Worm (Caenorhabditis elegans): ENCODE data around the gene mct-5.

Gene mct-5

ce11 chrII:7104794-7105613 lies 6.6 kb upstream of the mct-5 start, which contains the start of the genes farl-11 and rpl-33 (continued):
- TF ChIP-seq aha-1 (tag; optimal IDR thresholded peaks at IDR 0.05): no peak
- peak; percentile 89 for TF ChIP-seq unc-130 (tag; optimal IDR thresholded peaks at IDR 0.05)
- TF ChIP-seq alr-1 (tag; optimal IDR thresholded peaks at IDR 0.05; ENCODE audit: borderline replicate concordance): no peak
- TF ChIP-seq pqm-1 (tag; optimal IDR thresholded peaks at IDR 0.05): no peak
- peak; percentile 87 for TF ChIP-seq nhr-237 (tag; optimal IDR thresholded peaks at IDR 0.05)
- peak; percentile 84 for TF ChIP-seq blmp-1 (tag; optimal IDR thresholded peaks at IDR 0.05)
- TF ChIP-seq snpc-4 (tag; optimal IDR thresholded peaks at IDR 0.05): peak; percentile 73
- TF ChIP-seq elt-3 (tag; optimal IDR thresholded peaks at IDR 0.05): peak in 4 of 6 experiments; percentile 14 to 84 (median 61)
- peak; percentile 15 for TF ChIP-seq elt-2 (tag; optimal IDR thresholded peaks at IDR 0.05)
- no peak for TF ChIP-seq sptf-1 (tag; optimal IDR thresholded peaks at IDR 0.05)
- TF ChIP-seq lin-39 (tag; optimal IDR thresholded peaks at IDR 0.05): peak; percentile 30
- no peak for TF ChIP-seq fkh-4 (tag; optimal IDR thresholded peaks at IDR 0.05; ENCODE audit: borderline replicate concordance)
- TF ChIP-seq ces-1 (GFP tag; optimal IDR thresholded peaks at IDR 0.05): no peak

- TF ChIP-seq lin-14 (GFP tag; optimal IDR thresholded peaks at IDR 0.05): no peak
- no peak for TF ChIP-seq ztf-4 (tag; optimal IDR thresholded peaks at IDR 0.05)
- TF ChIP-seq ama-1 (optimal IDR thresholded peaks at IDR 0.05): no peak
- no peak for TF ChIP-seq nhr-11 (tag; optimal IDR thresholded peaks at IDR 0.05)
- no peak for TF ChIP-seq egl-27 (tag; optimal IDR thresholded peaks at IDR 0.05)
- TF ChIP-seq ceh-88 (GFP tag; IDR thresholded peaks at IDR 0.05): no peak
- TF ChIP-seq snpc-4 (tag; optimal IDR thresholded peaks at IDR 0.05): no peak
- no peak for TF ChIP-seq C34B4.2 (tag; optimal IDR thresholded peaks at IDR 0.05)
- TF ChIP-seq nhr-20 (tag; optimal IDR thresholded peaks at IDR 0.05): no peak
- no peak for TF ChIP-seq ceh-82 (tag; optimal IDR thresholded peaks at IDR 0.05)
- no peak for TF ChIP-seq egl-13 (tag; optimal IDR thresholded peaks at IDR 0.05)
- no peak for TF ChIP-seq fkh-10 (GFP tag; optimal IDR thresholded peaks at IDR 0.05)
Observed at ce11 chrII:7103111-7103510, 4.7 kb upstream of the mct-5 start.

- TF ChIP-seq dsc-1 (tag; optimal IDR thresholded peaks at IDR 0.05): no peak
- peak; percentile 21 for TF ChIP-seq nhr-71 (tag; optimal IDR thresholded peaks at IDR 0.05)
- TF ChIP-seq snu-23 (GFP tag; optimal IDR thresholded peaks at IDR 0.05): peak; percentile 22
- no peak for TF ChIP-seq nhr-28 (tag; optimal IDR thresholded peaks at IDR 0.05)
- TF ChIP-seq blmp-1 (tag; optimal IDR thresholded peaks at IDR 0.05): peak; percentile 17
Observed at ce11 chrII:7102288-7102687, 3.9 kb upstream of the mct-5 start.

- TF ChIP-seq lin-39 (tag; optimal IDR thresholded peaks at IDR 0.05) (no peak), swsn-7 (tag; optimal IDR thresholded peaks at IDR 0.05) (no peak), nhr-71 (tag; optimal IDR thresholded peaks at IDR 0.05) (peak; percentile 10), sox-4 (tag; optimal IDR thresholded peaks at IDR 0.05) (no peak), ets-5 (GFP tag; IDR thresholded peaks at IDR 0.05) (no peak), irx-1 (tag; optimal IDR thresholded peaks at IDR 0.05) (no peak), lir-3 (tag; optimal IDR thresholded peaks at IDR 0.05; ENCODE audit: poor library complexity) (no peak)
Observed at ce11 chrII:7100838-7101237, 2.4 kb upstream of the mct-5 start, which contains the start of gene mmaa-1. TSS of gene mmaa-1 (minus strand) at chrII:7101165.

- peak; percentile 22 for TF ChIP-seq nhr-71 (tag; optimal IDR thresholded peaks at IDR 0.05)
- TF ChIP-seq lir-3 (tag; optimal IDR thresholded peaks at IDR 0.05; ENCODE audit: poor library complexity): no peak
- peak; percentile 0 for TF ChIP-seq nhr-90 (tag; optimal IDR thresholded peaks at IDR 0.05; ENCODE audit: poor library complexity)
Observed at ce11 chrII:7099231-7099630, 838 bp upstream of the mct-5 start.

Measured in whole organism, L1 larva.